Worm (Caenorhabditis elegans) whole organism, mixed stage, embryonic: ENCODE measurements around the gene C07G3.8.

ENCODE experiments used
- blmp-1 ChIP-seq: fragments of 150-350 bp; optimal IDR thresholded peaks from 2 replicates; lab custom pipeline; 2014; ENCODE audit warnings: missing biosample characterization, missing genetic modification characterization
- pha-4 ChIP-seq: fragments of 150-350 bp; optimal IDR thresholded peaks from 2 replicates; lab custom pipeline; 2018; ENCODE audit warnings: missing biosample characterization, missing genetic modification reagents, missing genetic modification characterization
- tbx-8 ChIP-seq: fragments of 200-800 bp; sonication (Bioruptor generic); optimal IDR thresholded peaks from 2 replicates; lab custom pipeline; 2018; ENCODE audit warnings: mild to moderate bottlenecking, missing genetic modification characterization, moderate library complexity, missing compliant biosample characterization
- unc-62 ChIP-seq: fragments of 150-350 bp; optimal IDR thresholded peaks from 2 replicates; lab custom pipeline; 2014; ENCODE audit warnings: missing biosample characterization, missing genetic modification reagents, missing genetic modification characterization
- ztf-11 ChIP-seq: fragments of 150-350 bp; optimal IDR thresholded peaks from 2 replicates; lab custom pipeline; 2014; ENCODE audit warnings: missing biosample characterization, missing genetic modification characterization

DNA sequence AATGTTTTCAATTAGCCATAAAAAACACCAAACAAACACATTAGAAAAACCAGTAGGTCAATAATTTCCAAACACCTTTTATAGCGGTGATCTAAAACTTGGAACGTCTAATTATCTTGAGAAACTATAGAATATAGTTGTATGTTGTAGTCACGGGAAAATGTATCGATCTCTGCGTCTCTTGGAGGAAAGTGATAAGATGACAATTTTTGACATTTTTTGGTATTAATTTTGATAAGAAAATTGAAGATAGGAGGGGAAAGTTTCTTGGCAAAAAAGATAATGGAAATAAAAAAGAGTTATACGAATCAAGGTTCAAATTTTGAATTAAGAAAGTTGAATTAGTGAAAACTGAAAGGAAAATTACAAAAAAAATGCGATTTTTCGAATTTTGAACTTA, 3.8 kb upstream of the C07G3.8 start:
- TF ChIP-seq pha-4 (no peak), ztf-11 (tag; lab: Kevin White, UChicago) (no peak), unc-62 (GFP tag; lab: Kevin White, UChicago) (no peak), tbx-8 (no peak), blmp-1 (tag; lab: Kevin White, UChicago) (no peak)
